Worm (Caenorhabditis elegans) whole organism, L2 larva: ENCODE data around the gene T28A11.20.

Experiments used
- C34F6.9 ChIP-seq: fragments of 150-350 bp; optimal IDR thresholded peaks from 2 replicates; lab custom pipeline; 2014; ENCODE audit warnings: missing biosample characterization, missing genetic modification characterization
- F13H6.1 ChIP-seq: sonication (generic microtip); optimal IDR thresholded peaks from 2 replicates; lab custom pipeline; 2016; ENCODE audit warnings: missing genetic modification characterization, missing compliant biosample characterization
- alr-1 ChIP-seq: fragments of 150-350 bp; optimal IDR thresholded peaks from 2 replicates; lab custom pipeline; 2014; ENCODE audit warnings: missing biosample characterization, missing genetic modification characterization
- aly-2 ChIP-seq: fragments of 150-350 bp; optimal IDR thresholded peaks from 2 replicates; lab custom pipeline; 2014; ENCODE audit warnings: missing biosample characterization, missing genetic modification characterization
- blmp-1 ChIP-seq: sonication (generic microtip); optimal IDR thresholded peaks from 2 replicates; lab custom pipeline; 2017; ENCODE audit warnings: missing genetic modification characterization, mild to moderate bottlenecking, missing compliant biosample characterization, antibody characterized with exemption, moderate library complexity; ENCODE audit not compliant: insufficient read depth
- ceh-16 ChIP-seq: fragments of 150-350 bp; optimal IDR thresholded peaks from 2 replicates; lab custom pipeline; 2014; ENCODE audit warnings: missing biosample characterization, missing genetic modification characterization
- dmd-4 ChIP-seq: sonication (generic microtip); optimal IDR thresholded peaks from 2 replicates; lab custom pipeline; 2017; ENCODE audit warnings: missing biosample characterization, missing genetic modification characterization
- elt-3 ChIP-seq: sonication (generic microtip); optimal IDR thresholded peaks from 2 replicates; lab custom pipeline; 2017; ENCODE audit warnings: missing biosample characterization, missing genetic modification characterization
- fos-1 ChIP-seq: fragments of 150-350 bp; optimal IDR thresholded peaks from 2 replicates; lab custom pipeline; 2014; ENCODE audit warnings: missing biosample characterization, missing genetic modification characterization
- lin-13 ChIP-seq: fragments of 150-350 bp; optimal IDR thresholded peaks from 2 replicates; lab custom pipeline; 2014; ENCODE audit warnings: missing biosample characterization, missing genetic modification reagents, missing genetic modification characterization
- lsy-2 ChIP-seq, 2 experiments: fragments of 150-350 bp in 1 of 2; sonication (generic microtip) in 1 of 2; optimal IDR thresholded peaks; 2 replicates each; lab custom pipeline; 2014 to 2017; ENCODE audit warnings: missing biosample characterization in 2 of 2, missing genetic modification characterization in 2 of 2
- mbf-1 ChIP-seq: sonication (generic microtip); optimal IDR thresholded peaks from 2 replicates; lab custom pipeline; 2017; ENCODE audit warnings: missing biosample characterization, missing genetic modification characterization
- nhr-10 ChIP-seq: sonication (generic microtip); optimal IDR thresholded peaks from 2 replicates; lab custom pipeline; 2017; ENCODE audit warnings: missing biosample characterization, missing genetic modification characterization
- nhr-12 ChIP-seq: fragments of 150-350 bp; optimal IDR thresholded peaks from 2 replicates; lab custom pipeline; 2014; ENCODE audit warnings: missing biosample characterization, missing genetic modification characterization
- nhr-23 ChIP-seq: fragments of 150-350 bp; optimal IDR thresholded peaks from 2 replicates; lab custom pipeline; 2014; ENCODE audit warnings: missing biosample characterization, missing genetic modification reagents, missing genetic modification characterization
- nhr-6 ChIP-seq: fragments of 150-350 bp; optimal IDR thresholded peaks from 2 replicates; lab custom pipeline; 2014; ENCODE audit warnings: missing biosample characterization, missing genetic modification characterization
- nhr-77 ChIP-seq: fragments of 150-350 bp; optimal IDR thresholded peaks from 2 replicates; lab custom pipeline; 2014; ENCODE audit warnings: missing biosample characterization, missing genetic modification characterization
- peb-1 ChIP-seq: fragments of 150-350 bp; optimal IDR thresholded peaks from 2 replicates; lab custom pipeline; 2014; ENCODE audit warnings: missing biosample characterization, missing genetic modification characterization
- sem-4 ChIP-seq: fragments of 150-350 bp; optimal IDR thresholded peaks from 2 replicates; lab custom pipeline; 2014; ENCODE audit warnings: missing biosample characterization, missing genetic modification reagents, missing genetic modification characterization
- skn-1 ChIP-seq: sonication (generic microtip); optimal IDR thresholded peaks from 2 replicates; lab custom pipeline; 2017; ENCODE audit warnings: missing biosample characterization, missing genetic modification characterization
- sma-3 ChIP-seq: sonication (generic microtip); optimal IDR thresholded peaks from 2 replicates; lab custom pipeline; 2016; ENCODE audit warnings: missing genetic modification reagents, missing genetic modification characterization, missing compliant biosample characterization
- sma-9 ChIP-seq, 2 experiments: fragments of 150-350 bp in 1 of 2; sonication (generic microtip) in 1 of 2; optimal IDR thresholded peaks; 2 replicates each; lab custom pipeline; 2014 to 2016; ENCODE audit warnings: missing genetic modification characterization in 2 of 2, mild to moderate bottlenecking in 1 of 2, missing biosample characterization in 1 of 2, missing compliant biosample characterization in 1 of 2, missing genetic modification reagents in 1 of 2, moderate library complexity in 1 of 2
- snpc-4 ChIP-seq: fragments of 150-350 bp; optimal IDR thresholded peaks from 2 replicates; lab custom pipeline; 2014; ENCODE audit warnings: missing biosample characterization, missing genetic modification characterization
- unc-39 ChIP-seq: fragments of 150-350 bp; optimal IDR thresholded peaks from 2 replicates; lab custom pipeline; 2014; ENCODE audit warnings: missing biosample characterization, missing genetic modification characterization
- unc-55 ChIP-seq: fragments of 150-350 bp; sonication (generic microtip); optimal IDR thresholded peaks from 3 replicates; lab custom pipeline; 2014; ENCODE audit warnings: missing biosample characterization, missing genetic modification reagents, missing genetic modification characterization
- unc-62 ChIP-seq: fragments of 150-350 bp; optimal IDR thresholded peaks from 2 replicates; lab custom pipeline; 2014; ENCODE audit warnings: missing biosample characterization, missing genetic modification reagents, missing genetic modification characterization

The T28A11.20 gene

DNA sequence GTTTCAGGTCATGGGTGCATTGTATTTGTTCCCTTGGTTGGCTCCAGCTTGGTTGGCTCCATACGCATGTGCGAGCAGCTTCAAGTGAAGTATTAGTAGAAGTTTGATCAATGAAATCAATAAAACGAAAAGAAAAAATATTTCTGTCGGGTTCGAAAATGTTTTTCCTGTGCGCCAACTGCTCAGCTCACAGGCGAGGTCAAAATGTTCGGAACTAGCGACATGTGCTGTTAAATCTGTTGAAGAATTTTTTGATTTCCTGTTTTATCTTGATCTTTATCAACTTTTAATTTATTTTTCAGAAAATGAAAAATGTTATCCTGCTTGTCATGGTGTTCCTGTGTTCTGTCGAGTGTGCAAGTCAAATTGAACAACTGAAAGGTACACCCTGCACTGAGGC is 8.5 kb upstream of the T28A11.20 start, which contains the start of gene T28A11.25:
Gene T28A11.25 (plus strand): TSS at position 301 of the 400 bp plus-strand sequence.
- TF ChIP-seq nhr-23 (tag; lab: Kevin White, UChicago) (no peak), aly-2 (tag; lab: Kevin White, UChicago) (no peak), unc-39 (no peak), sma-9 (GFP tag; optimal IDR thresholded peaks at IDR 0.05; lab: Kevin White, UChicago) (peak; percentile 64), sma-9 (tag; optimal IDR thresholded peaks at IDR 0.05; lab: Kevin White, UChicago) (no peak)

DNA sequence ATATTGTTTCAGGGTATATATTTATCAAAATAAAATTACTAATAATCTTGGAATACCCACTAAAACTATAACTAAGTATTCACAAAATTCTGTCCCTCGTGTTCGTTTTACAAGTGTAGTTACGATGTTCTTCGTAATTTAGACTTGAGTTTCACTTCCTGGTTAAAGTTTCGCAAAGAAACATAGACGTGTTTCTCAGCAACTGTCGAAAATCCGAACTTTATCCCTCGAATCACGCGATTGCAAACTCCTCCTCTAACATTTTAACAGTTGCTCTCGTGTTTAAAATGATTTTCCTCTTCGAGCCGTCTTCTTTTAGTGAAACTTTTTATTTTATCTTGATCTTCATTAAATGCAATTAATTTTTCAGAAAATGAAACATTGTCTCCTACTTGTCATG is 7.0 kb upstream of the T28A11.20 start, which contains the start of gene T28A11.2:
Gene T28A11.2 (plus strand): TSS at position 371 of the 400 bp plus-strand sequence.
- no peak for TF ChIP-seq unc-62 (GFP tag; lab: Kevin White, UChicago)
- no peak for TF ChIP-seq fos-1 (tag; lab: Kevin White, UChicago)
- TF ChIP-seq F13H6.1 = peak; percentile 50
- no peak for TF ChIP-seq nhr-23 (tag; lab: Kevin White, UChicago)
- TF ChIP-seq sma-9 (GFP tag; optimal IDR thresholded peaks at IDR 0.05; lab: Kevin White, UChicago) = peak; percentile 71
- TF ChIP-seq sma-9 (tag; optimal IDR thresholded peaks at IDR 0.05; lab: Kevin White, UChicago) = no peak
- peak; percentile 8 for TF ChIP-seq sem-4 (tag; lab: Kevin White, UChicago)
- TF ChIP-seq, all 48 proteins: peak for 3

DNA sequence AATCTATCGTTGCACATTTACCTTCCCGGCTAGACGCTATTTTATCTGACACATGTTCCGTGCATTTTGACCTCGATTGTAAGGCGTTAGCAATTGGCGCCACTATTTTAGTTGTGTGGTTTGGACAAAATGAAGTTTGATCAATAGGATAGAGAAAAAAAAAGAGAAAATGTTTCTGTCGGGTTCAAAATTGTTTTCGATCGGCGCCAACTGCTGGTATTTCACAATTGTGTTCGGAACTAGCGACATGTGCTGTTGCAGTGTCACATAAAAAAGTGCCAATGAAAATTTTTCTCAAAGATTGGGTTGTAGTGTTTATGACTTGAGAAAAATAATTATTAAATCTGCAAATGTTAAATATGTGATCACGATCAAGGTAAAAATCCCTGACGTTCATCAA is 6.1 kb upstream of the T28A11.20 start:
- TF ChIP-seq F13H6.1 (peak; percentile 65), sma-9 (GFP tag; optimal IDR thresholded peaks at IDR 0.05; lab: Kevin White, UChicago) (peak; percentile 78), sma-9 (tag; optimal IDR thresholded peaks at IDR 0.05; lab: Kevin White, UChicago) (no peak), ceh-16 (tag; lab: Kevin White, UChicago) (no peak), alr-1 (tag; lab: Kevin White, UChicago) (no peak), snpc-4 (no peak), unc-55 (GFP tag; lab: Kevin White, UChicago) (no peak), lsy-2 (tag; optimal IDR thresholded peaks at IDR 0.05; lab: Kevin White, UChicago) (peak in 1 of 2 experiments; percentile 27), skn-1 (no peak), unc-39 (no peak), fos-1 (tag; lab: Kevin White, UChicago) (no peak), nhr-6 (tag; lab: Kevin White, UChicago) (no peak)

DNA sequence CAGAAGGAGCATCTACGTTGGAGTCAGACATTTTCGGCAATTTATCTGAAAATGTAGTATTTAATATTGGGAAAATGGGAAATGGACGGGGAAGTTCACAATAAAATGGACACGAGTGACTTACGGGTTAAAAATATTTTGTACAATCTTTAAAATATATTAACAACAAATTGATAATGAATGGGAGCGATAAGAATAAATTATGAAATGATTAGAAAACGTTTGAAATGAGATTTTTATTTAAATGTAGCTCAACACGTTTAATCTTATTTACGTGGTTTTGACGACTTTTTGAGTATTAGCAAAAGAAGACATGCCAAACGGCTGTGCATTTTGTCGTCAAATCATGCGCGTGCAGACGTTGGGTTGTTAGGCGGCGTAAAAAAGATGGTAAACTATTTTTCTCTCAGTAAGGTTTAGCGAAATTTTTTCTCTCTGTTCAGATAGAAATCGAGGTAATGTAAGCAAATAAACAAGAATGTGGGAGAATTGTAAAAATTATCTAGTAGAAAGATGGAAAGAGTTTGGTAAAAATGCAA is 5.1 kb upstream of the T28A11.20 start, which contains the start of gene fbxa-64:
Gene fbxa-64 (minus strand): TSS at position 51 of the 539 bp plus-strand sequence.
- TF ChIP-seq dmd-4 (tag; lab: Kevin White, UChicago) = no peak
- TF ChIP-seq ceh-16 (tag; lab: Kevin White, UChicago) = no peak
- TF ChIP-seq nhr-10 = no peak
- peak in 1 of 2 experiments; percentile 18 for TF ChIP-seq lsy-2 (tag; optimal IDR thresholded peaks at IDR 0.05; lab: Kevin White, UChicago)
- peak; percentile 9 for TF ChIP-seq C34F6.9 (tag; lab: Kevin White, UChicago)

DNA sequence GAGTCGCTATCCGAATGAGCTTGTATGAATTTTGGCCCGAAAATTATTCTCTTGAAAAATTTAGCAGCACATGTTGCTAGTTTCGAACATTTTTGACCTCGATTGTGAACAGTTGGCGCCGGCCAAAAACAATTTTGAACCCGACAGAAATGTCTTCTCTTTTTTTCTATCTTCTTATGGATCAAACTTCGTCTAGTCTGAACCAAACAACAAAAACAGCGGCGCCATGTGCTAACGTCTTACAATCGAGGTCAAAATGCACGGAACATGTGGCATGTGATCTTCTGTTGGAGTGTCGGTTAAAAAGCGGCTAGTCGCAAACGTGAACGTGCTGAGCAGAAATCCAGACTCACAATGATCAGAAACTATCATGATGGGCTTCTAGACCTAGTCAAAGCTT is 3.1 kb upstream of the T28A11.20 start:
- TF ChIP-seq sma-9 (GFP tag; optimal IDR thresholded peaks at IDR 0.05; lab: Kevin White, UChicago) = peak; percentile 92
- no peak for TF ChIP-seq sma-9 (tag; optimal IDR thresholded peaks at IDR 0.05; lab: Kevin White, UChicago)
- no peak for TF ChIP-seq peb-1 (tag; lab: Kevin White, UChicago)
- peak; percentile 4 for TF ChIP-seq sem-4 (tag; lab: Kevin White, UChicago)
- peak; percentile 80 for TF ChIP-seq F13H6.1

DNA sequence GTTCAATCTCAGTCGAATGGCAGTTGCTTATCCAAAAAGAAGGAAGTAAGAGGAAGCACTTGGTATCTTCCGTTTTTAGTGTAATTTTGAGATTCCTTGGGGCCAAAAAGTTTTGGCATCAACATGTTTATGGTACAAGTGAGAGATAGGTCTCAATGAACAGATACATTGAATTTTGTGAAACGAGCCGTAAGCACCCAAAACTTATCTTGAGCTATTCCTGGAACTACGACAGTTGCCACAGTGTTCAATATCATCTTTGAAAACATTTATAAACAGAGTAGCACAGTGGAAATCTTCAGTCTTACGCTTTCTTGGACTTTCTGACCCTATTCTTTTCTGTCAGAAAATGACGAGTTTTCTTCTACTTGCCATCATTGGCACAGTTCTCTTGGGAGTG is 2.0 kb upstream of the T28A11.20 start, which contains the start of gene T28A11.3:
Gene T28A11.3 (plus strand): TSS at position 301 of the 400 bp plus-strand sequence.
- TF ChIP-seq nhr-77 (no peak), blmp-1 (no peak), unc-62 (GFP tag; lab: Kevin White, UChicago) (no peak), dmd-4 (tag; lab: Kevin White, UChicago) (no peak), lin-13 (GFP tag; lab: Kevin White, UChicago) (no peak), elt-3 (tag; lab: Kevin White, UChicago) (no peak), skn-1 (no peak), sma-9 (GFP tag; optimal IDR thresholded peaks at IDR 0.05; lab: Kevin White, UChicago) (no peak), sma-9 (tag; optimal IDR thresholded peaks at IDR 0.05; lab: Kevin White, UChicago) (no peak), sem-4 (tag; lab: Kevin White, UChicago) (no peak), nhr-23 (tag; lab: Kevin White, UChicago) (no peak), F13H6.1 (no peak), unc-39 (no peak), sma-3 (GFP tag; lab: Kevin White, UChicago) (no peak), nhr-12 (tag; lab: Kevin White, UChicago) (no peak), mbf-1 (no peak), alr-1 (tag; lab: Kevin White, UChicago) (no peak)
